Worm (Caenorhabditis elegans) whole organism, late embryonic: Measurements from ENCODE around the gene aex-3.

Experiments used
- C08G9.2 ChIP-seq: sonication (generic microtip); optimal IDR thresholded peaks from 2 replicates; lab custom pipeline; 2016; ENCODE audit warnings: mild to moderate bottlenecking, missing genetic modification characterization, moderate library complexity, missing compliant biosample characterization
- F13H6.1 ChIP-seq: sonication (generic microtip); optimal IDR thresholded peaks from 2 replicates; lab custom pipeline; 2016; ENCODE audit warnings: missing genetic modification characterization, missing compliant biosample characterization
- ama-1 ChIP-seq: fragments of 150-350 bp; optimal IDR thresholded peaks from 2 replicates; lab custom pipeline; 2014
- pax-1 ChIP-seq: fragments of 150-350 bp; optimal IDR thresholded peaks from 2 replicates; lab custom pipeline; 2014; ENCODE audit warnings: missing biosample characterization, missing genetic modification characterization
- pha-2 ChIP-seq: sonication (generic microtip); optimal IDR thresholded peaks from 2 replicates; lab custom pipeline; 2017; ENCODE audit warnings: mild to moderate bottlenecking, missing genetic modification characterization, missing compliant biosample characterization
- pqm-1 ChIP-seq: sonication (generic microtip); optimal IDR thresholded peaks from 2 replicates; lab custom pipeline; 2016; ENCODE audit warnings: missing genetic modification characterization, missing compliant biosample characterization
- pros-1 ChIP-seq: fragments of 150-350 bp; optimal IDR thresholded peaks from 2 replicates; lab custom pipeline; 2014; ENCODE audit warnings: missing biosample characterization, missing genetic modification reagents, missing genetic modification characterization

ce11 chrX:769550-769949 lies 10.0 kb upstream of the aex-3 start:
- no peak for TF ChIP-seq ama-1 (lab: Kevin White, UChicago)
- TF ChIP-seq pha-2 (tag; lab: Kevin White, UChicago): no peak
- no peak for TF ChIP-seq pqm-1 (tag; lab: Kevin White, UChicago)
- no peak for TF ChIP-seq pros-1 (tag; lab: Kevin White, UChicago)
- no peak for TF ChIP-seq pax-1
- TF ChIP-seq F13H6.1 (tag; lab: Kevin White, UChicago): no peak
- TF ChIP-seq C08G9.2 (tag; lab: Kevin White, UChicago): no peak
